Worm (Caenorhabditis elegans) whole organism, L4 larva: Measurements from ENCODE around the gene nsph-4.1.
"Not testable (repeated sequence)": the region's sequence is repeated elsewhere in the genome, so short reads cannot be mapped to it uniquely, and the experiment has no call there.

Experiments
- F44E2.7 ChIP-seq: fragments of 200-800 bp; sonication (Bioruptor generic); IDR thresholded peaks from 2 replicates; pipeline ENCODE4 v2.1.2; 2022; ENCODE audit warnings: missing genetic modification characterization, missing compliant biosample characterization
- T26A8.4 ChIP-seq: fragments of 200-800 bp; sonication (Bioruptor generic); IDR thresholded peaks from 2 replicates; pipeline ENCODE4 v1.3.6; 2022; ENCODE audit warnings: missing genetic modification characterization, missing compliant biosample characterization
- Y75B8A.6 ChIP-seq: fragments of 200-800 bp; sonication (Bioruptor generic); IDR thresholded peaks from 2 replicates; pipeline ENCODE4 v1.3.6; 2022; ENCODE audit warnings: missing genetic modification reagents, missing genetic modification characterization, missing compliant biosample characterization
- cey-2 ChIP-seq: sonication (generic microtip); optimal IDR thresholded peaks from 3 replicates; lab custom pipeline; 2017; ENCODE audit warnings: missing genetic modification characterization, mild to moderate bottlenecking, missing compliant biosample characterization, antibody characterized with exemption, borderline replicate concordance; ENCODE audit not compliant: insufficient read depth
- ctbp-1 ChIP-seq: fragments of 200-800 bp; sonication (Bioruptor generic); IDR thresholded peaks from 2 replicates; pipeline ENCODE4 v1.3.6; 2022; ENCODE audit warnings: missing genetic modification reagents, missing genetic modification characterization, missing compliant biosample characterization
- egl-27 ChIP-seq: sonication (generic microtip); optimal IDR thresholded peaks from 3 replicates; lab custom pipeline; 2017; ENCODE audit warnings: missing biosample characterization, missing genetic modification reagents, missing genetic modification characterization
- gei-8 ChIP-seq: fragments of 200-800 bp; sonication (Bioruptor generic); optimal IDR thresholded peaks from 2 replicates; lab custom pipeline; 2018; ENCODE audit warnings: mild to moderate bottlenecking, missing genetic modification characterization, missing compliant biosample characterization
- lim-7 ChIP-seq: fragments of 200-800 bp; sonication (Bioruptor generic); IDR thresholded peaks from 2 replicates; pipeline ENCODE4 v1.3.6; 2022; ENCODE audit warnings: missing genetic modification characterization, missing compliant biosample characterization
- mdl-1 ChIP-seq, 2 experiments: fragments of 150-350 bp in 1 of 2; sonication (generic microtip) in 1 of 2; optimal IDR thresholded peaks; 2 replicates each; lab custom pipeline; 2014 to 2017; ENCODE audit warnings: missing biosample characterization in 2 of 2, missing genetic modification characterization in 2 of 2

ce11 chrIV:5218496-5218895, 8.2 kb upstream of the nsph-4.1 start, which contains the start of gene nsph-4.2:
- TF ChIP-seq lim-7 (GFP tag; lab: Robert Waterston, UW); ctbp-1 (GFP tag; lab: Robert Waterston, UW); T26A8.4; cey-2 (tag; lab: Kevin White, UChicago); egl-27 (tag; lab: Kevin White, UChicago); F44E2.7; mdl-1 (tag; optimal IDR thresholded peaks at IDR 0.05; lab: Kevin White, UChicago); gei-8 (GFP tag; lab: Kevin White, UChicago); Y75B8A.6: not testable (repeated sequence)
